Worm (Caenorhabditis elegans): Measurements from ENCODE around the gene str-175.

DNA sequence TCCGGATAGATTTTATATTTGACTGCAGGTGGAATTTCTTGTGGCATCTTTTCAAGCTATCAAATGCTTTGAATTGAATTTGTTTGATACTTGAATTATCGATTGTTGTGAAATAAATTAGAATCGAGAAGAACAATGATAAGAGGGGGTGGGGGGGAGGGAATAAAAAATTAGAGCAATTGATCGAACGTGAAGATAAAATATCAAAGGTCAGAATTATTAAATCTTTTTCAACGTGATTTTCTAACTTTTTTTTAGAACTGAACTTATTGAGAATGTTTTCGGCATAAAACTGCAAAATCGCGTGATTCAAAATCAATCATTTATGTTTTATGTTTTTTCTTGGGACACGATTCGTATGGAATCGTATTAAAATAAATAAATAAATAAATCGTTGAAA is 43.2 kb downstream of the str-175 start, which contains the start of gene mpz-4:
- TF ChIP-seq ceh-13 (GFP tag; optimal IDR thresholded peaks at IDR 0.05) = no peak
- no peak for TF ChIP-seq ets-7 (tag; optimal IDR thresholded peaks at IDR 0.05)
- TF ChIP-seq aly-1 (tag; optimal IDR thresholded peaks at IDR 0.05) = no peak
- TF ChIP-seq scrt-1 (GFP tag; IDR thresholded peaks at IDR 0.05) = no peak
- no peak for TF ChIP-seq tbx-11 (GFP tag; IDR thresholded peaks at IDR 0.05)
- TF ChIP-seq flt-1 (GFP tag; IDR thresholded peaks at IDR 0.05) = no peak
- no peak for TF ChIP-seq ama-1 (optimal IDR thresholded peaks at IDR 0.05)
- TF ChIP-seq tra-4 (tag; optimal IDR thresholded peaks at IDR 0.05) = no peak
- no peak for TF ChIP-seq pes-1 (GFP tag; IDR thresholded peaks at IDR 0.05)
- no peak for TF ChIP-seq hmg-4 (GFP tag; optimal IDR thresholded peaks at IDR 0.05)
- TF ChIP-seq F13C5.2 (tag; optimal IDR thresholded peaks at IDR 0.05) = no peak
